Fruit fly (Drosophila melanogaster): Measurements from ENCODE around the gene CG42331.

The CG42331 gene

DNA sequence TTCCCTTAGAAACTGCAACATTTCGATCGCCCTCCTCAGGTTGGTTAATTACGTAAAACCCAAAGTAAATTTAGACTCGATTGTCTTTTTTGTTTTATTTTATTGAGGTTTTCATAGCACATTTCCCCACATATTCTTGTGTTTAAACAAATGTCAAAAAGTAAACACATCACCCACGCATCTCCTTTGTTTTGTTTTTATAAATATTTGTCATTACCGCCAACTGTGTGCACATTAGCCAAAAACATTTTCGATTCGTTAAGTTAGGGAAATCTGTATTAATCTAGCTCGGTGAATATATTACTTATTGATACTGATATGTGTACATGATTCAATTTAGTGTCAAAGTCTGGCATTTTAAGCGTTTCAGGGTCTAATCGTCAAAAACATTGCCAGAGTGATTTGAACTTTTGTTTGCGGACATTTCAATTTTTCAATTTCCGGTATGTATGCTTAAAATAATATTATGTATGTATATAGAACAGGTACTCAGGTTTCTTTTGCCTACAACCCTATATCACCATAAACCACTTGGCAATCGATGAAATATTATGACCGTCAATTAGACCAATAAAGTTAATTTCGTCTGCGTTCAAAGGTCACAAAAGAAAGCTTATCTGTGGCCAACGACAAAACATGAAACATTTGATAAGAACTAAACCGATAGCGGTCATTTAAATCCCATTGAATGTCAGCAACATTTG is 37.7 kb downstream of the CG42331 start (continued):
- no peak for TF ChIP-seq Gsc (GFP tag; IDR thresholded peaks at IDR 0.05)
- no peak for TF ChIP-seq Hand (GFP tag; optimal IDR thresholded peaks at IDR 0.05)
- peak; percentile 35 for TF ChIP-seq Nf-YB (GFP tag; optimal IDR thresholded peaks at IDR 0.05)
- TF ChIP-seq HLH4C (GFP tag; IDR thresholded peaks at IDR 0.05; ENCODE audit: partially characterized antibody), result no peak
- no peak for TF ChIP-seq CG10565 (GFP tag; optimal IDR thresholded peaks at IDR 0.05)
- no peak for TF ChIP-seq Doc2 (GFP tag; IDR thresholded peaks at IDR 0.05)
- no peak for TF ChIP-seq CG32772 (GFP tag; IDR thresholded peaks at IDR 0.05)
- no peak for TF ChIP-seq ab (GFP tag; optimal IDR thresholded peaks at IDR 0.05)
- no peak for TF ChIP-seq CG18476 (GFP tag; optimal IDR thresholded peaks at IDR 0.05)
- TF ChIP-seq CG16863 (GFP tag; optimal IDR thresholded peaks at IDR 0.05), result no peak
- TF ChIP-seq btn (GFP tag; optimal IDR thresholded peaks at IDR 0.05), result no peak
- TF ChIP-seq CG4707 (GFP tag; optimal IDR thresholded peaks at IDR 0.05), result peak; percentile 54
- no peak for TF ChIP-seq unpg (GFP tag; optimal IDR thresholded peaks at IDR 0.05)
- TF ChIP-seq sr (GFP tag; IDR thresholded peaks at IDR 0.05), result peak; percentile 29; the same call in 1 of the 3 replicates
- TF ChIP-seq MTF-1 (GFP tag; optimal IDR thresholded peaks at IDR 0.05; ENCODE audit: borderline replicate concordance), result peak; percentile 54
- TF ChIP-seq CG3995 (GFP tag; optimal IDR thresholded peaks at IDR 0.05), result no peak
- TF ChIP-seq CG5180 (GFP tag; optimal IDR thresholded peaks at IDR 0.05), result no peak
- TF ChIP-seq h (optimal IDR thresholded peaks at IDR 0.05), result no peak
- TF ChIP-seq Antp (GFP tag; optimal IDR thresholded peaks at IDR 0.05), result no peak
- no peak for TF ChIP-seq twi (tag; optimal IDR thresholded peaks at IDR 0.05)
- no peak for TF ChIP-seq lmd (GFP tag; IDR thresholded peaks at IDR 0.05)
- no peak for TF ChIP-seq emc (GFP tag; optimal IDR thresholded peaks at IDR 0.05)
- TF ChIP-seq schlank (tag; optimal IDR thresholded peaks at IDR 0.05), result peak; percentile 43
- no peak for TF ChIP-seq pan (optimal IDR thresholded peaks at IDR 0.05)
- no peak for TF ChIP-seq pan (GFP tag; optimal IDR thresholded peaks at IDR 0.05 in 1 of 2, IDR thresholded peaks at IDR 0.05 in 1 of 2)
- peak; percentile 48 for TF ChIP-seq CG10543 (GFP tag; optimal IDR thresholded peaks at IDR 0.05)
- no peak for TF ChIP-seq CG32767 (GFP tag; IDR thresholded peaks at IDR 0.05)
- no peak for TF ChIP-seq jing (GFP tag; optimal IDR thresholded peaks at IDR 0.05)
- no peak for TF ChIP-seq CG12769 (tag; optimal IDR thresholded peaks at IDR 0.05)
- TF ChIP-seq CG1233 (GFP tag; optimal IDR thresholded peaks at IDR 0.05), result peak; percentile 74
- no peak for TF ChIP-seq CG17612 (GFP tag; IDR thresholded peaks at IDR 0.05)
- no peak for TF ChIP-seq Dad (GFP tag; optimal IDR thresholded peaks at IDR 0.05)
- peak; percentile 19 for TF ChIP-seq Camta (GFP tag; optimal IDR thresholded peaks at IDR 0.05)
- TF ChIP-seq CG4404 (GFP tag; IDR thresholded peaks at IDR 0.05), result no peak
- TF ChIP-seq CG7786 (GFP tag; optimal IDR thresholded peaks at IDR 0.05), result no peak
- TF ChIP-seq CG4424 (GFP tag; optimal IDR thresholded peaks at IDR 0.05), result no peak
- peak; percentile 19 for TF ChIP-seq CG2712 (tag; optimal IDR thresholded peaks at IDR 0.05)
- TF ChIP-seq Dip2 (GFP tag; IDR thresholded peaks at IDR 0.05), result no peak
- peak; percentile 3 for TF ChIP-seq CG7928 (GFP tag; optimal IDR thresholded peaks at IDR 0.05)
- TF ChIP-seq CG14965 (GFP tag; optimal IDR thresholded peaks at IDR 0.05; ENCODE audit: borderline replicate concordance), result no peak
- TF ChIP-seq gt (GFP tag; IDR thresholded peaks at IDR 0.05), result no peak
- no peak for TF ChIP-seq knrl (GFP tag; IDR thresholded peaks at IDR 0.05; ENCODE audit: partially characterized antibody)
- no peak for TF ChIP-seq HLH3B (GFP tag; IDR thresholded peaks at IDR 0.05)
- TF ChIP-seq pum (GFP tag; optimal IDR thresholded peaks at IDR 0.05), result no peak
- TF ChIP-seq CG30431 (GFP tag; optimal IDR thresholded peaks at IDR 0.05), result no peak
- no peak for TF ChIP-seq CG9797 (GFP tag; optimal IDR thresholded peaks at IDR 0.05)
- no peak for TF ChIP-seq CG1647 (GFP tag; optimal IDR thresholded peaks at IDR 0.05)
- no peak for TF ChIP-seq CG9876 (GFP tag; optimal IDR thresholded peaks at IDR 0.05)
- TF ChIP-seq Xrp1 (GFP tag; IDR thresholded peaks at IDR 0.05), result no peak; the same call in 1 of the 2 replicates
- TF ChIP-seq Side (GFP tag; optimal IDR thresholded peaks at IDR 0.05), result no peak
- TF ChIP-seq Scr (GFP tag; IDR thresholded peaks at IDR 0.05; ENCODE audit: partially characterized antibody), result no peak
